Fruit fly (Drosophila melanogaster) whole organism, embryonic: Measurements from ENCODE around the gene CG10470.
A peak's percentile ranks its signal among the peaks of the same experiment; 100 is the strongest.

Experiments
- Atf6 ChIP-seq: fragments of 200-800 bp; sonication (Bioruptor generic); IDR thresholded peaks from 2 replicates; pipeline ENCODE4 v1.3.6; 2022; ENCODE audit warnings: missing biosample characterization, missing genetic modification characterization
- Bgb ChIP-seq: fragments of 200-800 bp; sonication (Bioruptor generic); IDR thresholded peaks from 2 replicates; pipeline ENCODE4 v1.3.6; 2022; ENCODE audit warnings: missing biosample characterization, missing genetic modification characterization; ENCODE audit not compliant: partially characterized antibody
- CG10267 ChIP-seq: fragments of 200-800 bp; sonication (Bioruptor generic); optimal IDR thresholded peaks from 2 replicates; lab custom pipeline; 2018; ENCODE audit warnings: missing biosample characterization, mild to moderate bottlenecking, missing genetic modification characterization, moderate library complexity
- CG10366 ChIP-seq: fragments of 200-800 bp; sonication (Bioruptor generic); IDR thresholded peaks from 2 replicates; pipeline ENCODE4 v1.3.6; 2022; ENCODE audit warnings: missing biosample characterization, missing genetic modification characterization
- CG12219 ChIP-seq: fragments of 200-800 bp; sonication (Bioruptor generic); optimal IDR thresholded peaks from 3 replicates; lab custom pipeline; 2018; ENCODE audit warnings: missing biosample characterization, mild to moderate bottlenecking, missing genetic modification characterization
- CG13894 ChIP-seq: fragments of 200-800 bp; sonication (Bioruptor generic); optimal IDR thresholded peaks from 3 replicates; lab custom pipeline; 2018; ENCODE audit warnings: missing biosample characterization, mild to moderate bottlenecking, missing genetic modification characterization, moderate library complexity
- CG14050 ChIP-seq: fragments of 200-800 bp; sonication (Bioruptor generic); IDR thresholded peaks from 3 replicates; pipeline ENCODE4 v1.3.6; 2022; ENCODE audit warnings: missing biosample characterization, missing genetic modification characterization
- CG15601 ChIP-seq: fragments of 200-800 bp; sonication (Bioruptor generic); optimal IDR thresholded peaks from 3 replicates; lab custom pipeline; 2019; ENCODE audit warnings: missing biosample characterization, mild to moderate bottlenecking, missing genetic modification characterization, moderate library complexity
- CG17802 ChIP-seq: fragments of 200-800 bp; sonication (Bioruptor generic); optimal IDR thresholded peaks from 2 replicates; lab custom pipeline; 2018; ENCODE audit warnings: missing biosample characterization, mild to moderate bottlenecking, missing genetic modification characterization, moderate library complexity
- CG17912 ChIP-seq: fragments of 200-800 bp; sonication (Bioruptor generic); optimal IDR thresholded peaks from 2 replicates; lab custom pipeline; 2018; ENCODE audit warnings: missing biosample characterization, mild to moderate bottlenecking, missing genetic modification characterization
- CG31224 ChIP-seq: fragments of 200-800 bp; sonication (Bioruptor generic); IDR thresholded peaks from 2 replicates; pipeline ENCODE4 v1.3.6; 2022; ENCODE audit warnings: missing biosample characterization, missing genetic modification characterization
- CG31441 ChIP-seq: fragments of 200-800 bp; sonication (Bioruptor generic); IDR thresholded peaks from 2 replicates; pipeline ENCODE4 v1.3.6; 2022; ENCODE audit warnings: missing biosample characterization, missing genetic modification characterization
- CG43689 ChIP-seq: fragments of 200-800 bp; sonication (Bioruptor generic); IDR thresholded peaks from 2 replicates; pipeline ENCODE4 v1.3.6; 2022; ENCODE audit warnings: missing biosample characterization, missing genetic modification characterization
- CG4404 ChIP-seq: fragments of 200-800 bp; sonication (Bioruptor generic); IDR thresholded peaks from 2 replicates; pipeline ENCODE4 v1.3.6; 2022; ENCODE audit warnings: missing biosample characterization, missing genetic modification characterization
- CG7271 ChIP-seq: fragments of 200-800 bp; sonication (Bioruptor generic); optimal IDR thresholded peaks from 2 replicates; lab custom pipeline; 2018; ENCODE audit warnings: missing biosample characterization, mild to moderate bottlenecking, missing genetic modification characterization, moderate library complexity
- CG7987 ChIP-seq: fragments of 200-800 bp; sonication (Bioruptor generic); optimal IDR thresholded peaks from 2 replicates; lab custom pipeline; 2018; ENCODE audit warnings: missing biosample characterization, mild to moderate bottlenecking, missing genetic modification characterization, moderate library complexity
- CG8944 ChIP-seq: fragments of 200-800 bp; sonication (Bioruptor generic); optimal IDR thresholded peaks from 3 replicates; lab custom pipeline; 2016; ENCODE audit warnings: missing biosample characterization, missing genetic modification characterization
- CTCF ChIP-seq: fragments of 200-800 bp; sonication (Bioruptor generic); optimal IDR thresholded peaks from 2 replicates; lab custom pipeline; 2017; ENCODE audit warnings: missing biosample characterization, mild to moderate bottlenecking, missing genetic modification characterization, moderate library complexity
- CoRest ChIP-seq: fragments of 200-800 bp; sonication (Bioruptor generic); optimal IDR thresholded peaks from 3 replicates; lab custom pipeline; 2018; ENCODE audit warnings: missing biosample characterization, mild to moderate bottlenecking, missing genetic modification characterization, moderate library complexity
- Dll ChIP-seq: fragments of 200-800 bp; sonication (Bioruptor generic); IDR thresholded peaks from 4 replicates; pipeline ENCODE4 v1.3.6; 2022; ENCODE audit warnings: missing biosample characterization, missing genetic modification characterization; ENCODE audit not compliant: partially characterized antibody
- Dref ChIP-seq: fragments of 200-800 bp; sonication (Bioruptor generic); IDR thresholded peaks from 2 replicates; pipeline ENCODE4 v1.3.6; 2022; ENCODE audit warnings: missing biosample characterization, missing genetic modification characterization
- GATAe ChIP-seq: fragments of 200-800 bp; sonication (Bioruptor generic); conservative IDR thresholded peaks from 2 replicates; pipeline ENCODE4 v1.3.6; 2022; ENCODE audit warnings: missing biosample characterization, missing genetic modification characterization
- HLH3B ChIP-seq: fragments of 200-800 bp; sonication (Bioruptor generic); IDR thresholded peaks from 2 replicates; pipeline ENCODE4 v1.3.6; 2022; ENCODE audit warnings: missing biosample characterization, missing genetic modification characterization
- HmgD ChIP-seq: fragments of 200-800 bp; sonication (Bioruptor generic); optimal IDR thresholded peaks from 3 replicates; lab custom pipeline; 2016; ENCODE audit warnings: missing biosample characterization, missing genetic modification characterization
- Mad ChIP-seq: fragments of 200-800 bp; sonication (Bioruptor generic); optimal IDR thresholded peaks from 2 replicates; lab custom pipeline; 2016; ENCODE audit warnings: missing biosample characterization, missing genetic modification characterization
- Mes4 ChIP-seq: fragments of 200-800 bp; sonication (Bioruptor generic); optimal IDR thresholded peaks from 2 replicates; lab custom pipeline; 2016; ENCODE audit warnings: missing biosample characterization, missing genetic modification characterization
- Myb ChIP-seq: fragments of 200-800 bp; sonication (Bioruptor generic); optimal IDR thresholded peaks from 2 replicates; lab custom pipeline; 2016; ENCODE audit warnings: missing biosample characterization, missing genetic modification characterization
- Nf-YB ChIP-seq: fragments of 200-800 bp; sonication (Bioruptor generic); optimal IDR thresholded peaks from 3 replicates; lab custom pipeline; 2019; ENCODE audit warnings: missing biosample characterization, mild to moderate bottlenecking, missing genetic modification characterization, moderate library complexity
- Sox100B ChIP-seq: fragments of 200-800 bp; sonication (Bioruptor generic); optimal IDR thresholded peaks from 3 replicates; lab custom pipeline; 2018; ENCODE audit warnings: missing biosample characterization, mild to moderate bottlenecking, missing genetic modification characterization
- Spps ChIP-seq: fragments of 200-800 bp; sonication (Bioruptor generic); optimal IDR thresholded peaks from 2 replicates; lab custom pipeline; 2018; ENCODE audit warnings: missing biosample characterization, mild to moderate bottlenecking, missing genetic modification characterization
- Xbp1 ChIP-seq: fragments of 200-800 bp; sonication (Bioruptor generic); optimal IDR thresholded peaks from 3 replicates; lab custom pipeline; 2016; ENCODE audit warnings: missing biosample characterization, mild to moderate bottlenecking, missing genetic modification characterization
- YL-1 ChIP-seq: fragments of 200-800 bp; sonication (Bioruptor generic); optimal IDR thresholded peaks from 3 replicates; lab custom pipeline; 2017; ENCODE audit warnings: missing biosample characterization, mild to moderate bottlenecking, missing genetic modification characterization
- abd-A ChIP-seq: fragments of 200-800 bp; sonication (Bioruptor generic); optimal IDR thresholded peaks from 3 replicates; lab custom pipeline; 2019; ENCODE audit warnings: missing biosample characterization, mild to moderate bottlenecking, missing genetic modification characterization, moderate library complexity
- ap ChIP-seq: fragments of 200-800 bp; sonication (Bioruptor generic); IDR thresholded peaks from 2 replicates; pipeline ENCODE4 v1.3.6; 2022; ENCODE audit warnings: missing biosample characterization, missing genetic modification characterization
- az2 ChIP-seq: fragments of 200-800 bp; sonication (Bioruptor generic); optimal IDR thresholded peaks from 3 replicates; lab custom pipeline; 2016; ENCODE audit warnings: missing biosample characterization, missing genetic modification characterization
- bbx ChIP-seq: fragments of 200-800 bp; sonication (Bioruptor generic); IDR thresholded peaks from 2 replicates; pipeline ENCODE4 v1.3.6; 2022; ENCODE audit warnings: missing biosample characterization, missing genetic modification characterization; ENCODE audit not compliant: partially characterized antibody
- caup ChIP-seq: fragments of 200-800 bp; sonication (Bioruptor generic); optimal IDR thresholded peaks from 3 replicates; lab custom pipeline; 2017; ENCODE audit warnings: missing biosample characterization, mild to moderate bottlenecking, missing genetic modification characterization, moderate library complexity; ENCODE audit not compliant: severe bottlenecking
- corto ChIP-seq: fragments of 200-800 bp; sonication (Bioruptor generic); optimal IDR thresholded peaks from 2 replicates; lab custom pipeline; 2016; ENCODE audit warnings: missing biosample characterization, mild to moderate bottlenecking, missing genetic modification characterization, moderate library complexity
- dm ChIP-seq: fragments of 200-800 bp; sonication (Bioruptor generic); optimal IDR thresholded peaks from 3 replicates; lab custom pipeline; 2016; ENCODE audit warnings: missing biosample characterization, missing genetic modification characterization
- gcm ChIP-seq: fragments of 200-800 bp; sonication (Bioruptor generic); optimal IDR thresholded peaks from 2 replicates; lab custom pipeline; 2019; ENCODE audit warnings: missing biosample characterization, mild to moderate bottlenecking, missing genetic modification characterization, moderate library complexity
- grau ChIP-seq: fragments of 200-800 bp; optimal IDR thresholded peaks from 3 replicates; lab custom pipeline; 2019; ENCODE audit warnings: missing biosample characterization, mild to moderate bottlenecking, missing genetic modification characterization, moderate library complexity
- hth ChIP-seq: fragments of >200 bp; optimal IDR thresholded peaks from 2 replicates; lab custom pipeline; 2017; ENCODE audit warnings: inconsistent platforms
- kah ChIP-seq: fragments of 200-800 bp; sonication (Bioruptor generic); optimal IDR thresholded peaks from 2 replicates; lab custom pipeline; 2018; ENCODE audit warnings: missing biosample characterization, mild to moderate bottlenecking, missing genetic modification characterization
- lmd ChIP-seq: fragments of 200-800 bp; sonication (Bioruptor generic); IDR thresholded peaks from 2 replicates; pipeline ENCODE4 v1.3.6; 2022; ENCODE audit warnings: missing biosample characterization, missing genetic modification characterization
- nau ChIP-seq: fragments of 200-800 bp; sonication (Bioruptor generic); optimal IDR thresholded peaks from 3 replicates; lab custom pipeline; 2017; ENCODE audit warnings: missing biosample characterization, mild to moderate bottlenecking, missing genetic modification characterization, missing genetic modification reagents
- nmo ChIP-seq: fragments of 200-800 bp; sonication (Bioruptor generic); optimal IDR thresholded peaks from 2 replicates; lab custom pipeline; 2018; ENCODE audit warnings: missing biosample characterization, mild to moderate bottlenecking, missing genetic modification characterization, moderate library complexity
- pros ChIP-seq: fragments of 200-800 bp; sonication (Bioruptor generic); optimal IDR thresholded peaks from 3 replicates; lab custom pipeline; 2019; ENCODE audit warnings: missing biosample characterization, mild to moderate bottlenecking, missing genetic modification characterization, moderate library complexity
- sens ChIP-seq: fragments of 200-800 bp; sonication (Bioruptor generic); peaks from one replicate; lab custom pipeline; 2016; ENCODE audit warnings: missing biosample characterization, missing genetic modification characterization
- sens-2 ChIP-seq: fragments of 200-800 bp; sonication (Bioruptor generic); IDR thresholded peaks from 2 replicates; pipeline ENCODE4 v1.3.6; 2022; ENCODE audit warnings: missing biosample characterization, missing genetic modification characterization
- tio ChIP-seq: fragments of 200-800 bp; sonication (Bioruptor generic); optimal IDR thresholded peaks from 2 replicates; lab custom pipeline; 2017; ENCODE audit warnings: missing biosample characterization, missing genetic modification characterization, inconsistent platforms
- zen2 ChIP-seq: fragments of 200-800 bp; sonication (Bioruptor generic); IDR thresholded peaks from 3 replicates; pipeline ENCODE4 v1.3.6; 2022; ENCODE audit warnings: missing biosample characterization, missing genetic modification characterization; ENCODE audit not compliant: partially characterized antibody
- zf30C ChIP-seq: fragments of 200-800 bp; sonication (Bioruptor generic); optimal IDR thresholded peaks from 3 replicates; lab custom pipeline; 2018; ENCODE audit warnings: missing biosample characterization, mild to moderate bottlenecking, missing genetic modification characterization

Gene CG10470

DNA sequence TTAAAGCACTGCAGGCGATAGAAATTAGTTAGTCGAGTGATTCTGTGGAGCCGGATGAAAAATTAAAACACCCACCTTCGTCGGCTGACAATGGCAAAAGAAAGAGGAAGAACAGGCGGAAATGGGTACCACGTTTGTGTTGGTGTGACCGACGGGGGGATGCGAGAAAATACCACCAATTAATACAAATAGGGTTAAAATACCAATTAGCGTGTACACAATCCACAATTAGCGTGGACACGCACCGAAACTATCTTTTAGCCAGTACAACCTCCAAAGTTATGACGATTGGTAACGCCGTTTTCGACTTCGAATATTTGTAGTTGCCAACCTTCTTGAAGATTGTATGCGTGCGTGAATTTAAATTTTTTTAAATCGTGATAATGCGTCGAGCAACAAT, 39.7 kb upstream of the CG10470 start, which contains the start of gene RpL30 (continued):
- TF ChIP-seq caup (GFP tag; lab: Kevin White, UChicago) (peak; percentile 98), CG8944 (GFP tag; lab: Kevin White, UChicago) (peak; percentile 73), CG13894 (peak; percentile 92), Xbp1 (GFP tag; lab: Kevin White, UChicago) (peak; percentile 87), CG14050 (peak; percentile 82), hth (lab: Kevin White, UChicago) (no peak), CG7271 (tag; lab: Kevin White, UChicago) (peak; percentile 95), Dll (GFP tag; lab: Robert Waterston, UW) (peak; percentile 74; the same call in 3 of the 4 replicates), corto (GFP tag; lab: Kevin White, UChicago) (no peak), YL-1 (peak; percentile 99), kah (GFP tag; lab: Kevin White, UChicago) (peak; percentile 88), CG4404 (GFP tag; lab: Robert Waterston, UW) (peak; percentile 52; the same call in 1 of the 2 replicates), CG17802 (tag; lab: Kevin White, UChicago) (peak; percentile 62), GATAe (GFP tag; lab: Robert Waterston, UW) (peak; percentile 68; the same call in 1 of the 2 replicates), pros (GFP tag; lab: Kevin White, UChicago) (peak; percentile 31), Sox100B (GFP tag; lab: Kevin White, UChicago) (peak; percentile 75), Bgb (peak; percentile 76), Myb (GFP tag; lab: Kevin White, UChicago) (peak; percentile 89), Atf6 (peak; percentile 91), Mes4 (GFP tag; lab: Kevin White, UChicago) (peak; percentile 98), nau (GFP tag; lab: Kevin White, UChicago) (peak; percentile 91), tio (GFP tag; lab: Kevin White, UChicago) (peak; percentile 61), zf30C (GFP tag; lab: Kevin White, UChicago) (peak; percentile 54), CG12219 (GFP tag; lab: Kevin White, UChicago) (peak; percentile 91), grau (tag; lab: Kevin White, UChicago) (peak; percentile 80), dm (GFP tag; lab: Kevin White, UChicago) (peak; percentile 100), Mad (GFP tag; lab: Kevin White, UChicago) (peak; percentile 91), CG10267 (tag; lab: Kevin White, UChicago) (peak; percentile 92), CG17912 (peak; percentile 95), CG10366 (GFP tag; lab: Robert Waterston, UW) (peak; percentile 75), ap (GFP tag; lab: Robert Waterston, UW) (peak; percentile 61; the same call in 1 of the 2 replicates), az2 (GFP tag; lab: Kevin White, UChicago) (peak; percentile 79)
- TF ChIP-seq, all 482 proteins: peak for 445

DNA sequence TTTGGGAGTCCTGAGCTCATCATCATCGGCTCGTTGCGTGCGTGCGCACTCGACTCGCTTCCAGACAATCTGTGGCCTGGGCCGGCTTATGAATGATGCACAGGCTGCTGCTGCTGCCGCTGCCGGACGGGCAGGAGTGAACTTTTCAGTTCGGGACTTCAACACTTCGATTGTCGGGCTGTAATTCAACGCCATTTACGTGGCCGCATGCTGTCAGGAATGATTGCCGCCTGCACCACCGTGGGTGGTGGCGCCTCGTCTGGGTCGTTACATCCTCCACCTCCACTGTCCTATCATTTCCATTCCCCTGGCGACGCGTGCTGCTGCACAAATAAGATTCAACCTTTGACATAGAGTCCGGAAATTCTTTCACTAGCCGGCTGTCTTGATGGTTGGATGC, 38.8 kb upstream of the CG10470 start:
- no peak for TF ChIP-seq Nf-YB (GFP tag; lab: Kevin White, UChicago)
- TF ChIP-seq HLH3B: no peak
- TF ChIP-seq CTCF: no peak
- 0 out of 2 replicates have a peak, but pooled peaks have one; percentile 11 for TF ChIP-seq lmd (GFP tag; lab: Robert Waterston, UW)
- 0 out of 3 replicates have a peak, but pooled peaks have one; percentile 38 for TF ChIP-seq zen2
- no peak for TF ChIP-seq CG15601 (tag; lab: Kevin White, UChicago)
- TF ChIP-seq CG31441 (GFP tag; lab: Robert Waterston, UW): no peak
- no peak for TF ChIP-seq gcm (GFP tag; lab: Kevin White, UChicago)
- TF ChIP-seq bbx: no peak
- no peak for TF ChIP-seq sens-2 (GFP tag; lab: Robert Waterston, UW)
- no peak for TF ChIP-seq nmo (GFP tag; lab: Kevin White, UChicago)
- TF ChIP-seq Dref (GFP tag; lab: Robert Waterston, UW): no peak
- no peak for TF ChIP-seq CG31224 (GFP tag; lab: Robert Waterston, UW)
- TF ChIP-seq CoRest (tag; lab: Kevin White, UChicago): no peak
- TF ChIP-seq Spps (tag; lab: Kevin White, UChicago): no peak
- no peak for TF ChIP-seq CG7987
- no peak for TF ChIP-seq CG43689 (GFP tag; lab: Robert Waterston, UW)
- TF ChIP-seq HmgD (GFP tag; lab: Kevin White, UChicago): no peak
- TF ChIP-seq sens (GFP tag; lab: Kevin White, UChicago): peak; percentile 26
- TF ChIP-seq abd-A (tag; lab: Kevin White, UChicago): peak; percentile 26
